Fruit fly (Drosophila melanogaster): ENCODE measurements around the gene eIF4E7.
A peak's percentile ranks its signal among the peaks of the same experiment; 100 is the strongest.

The eIF4E7 gene

DNA sequence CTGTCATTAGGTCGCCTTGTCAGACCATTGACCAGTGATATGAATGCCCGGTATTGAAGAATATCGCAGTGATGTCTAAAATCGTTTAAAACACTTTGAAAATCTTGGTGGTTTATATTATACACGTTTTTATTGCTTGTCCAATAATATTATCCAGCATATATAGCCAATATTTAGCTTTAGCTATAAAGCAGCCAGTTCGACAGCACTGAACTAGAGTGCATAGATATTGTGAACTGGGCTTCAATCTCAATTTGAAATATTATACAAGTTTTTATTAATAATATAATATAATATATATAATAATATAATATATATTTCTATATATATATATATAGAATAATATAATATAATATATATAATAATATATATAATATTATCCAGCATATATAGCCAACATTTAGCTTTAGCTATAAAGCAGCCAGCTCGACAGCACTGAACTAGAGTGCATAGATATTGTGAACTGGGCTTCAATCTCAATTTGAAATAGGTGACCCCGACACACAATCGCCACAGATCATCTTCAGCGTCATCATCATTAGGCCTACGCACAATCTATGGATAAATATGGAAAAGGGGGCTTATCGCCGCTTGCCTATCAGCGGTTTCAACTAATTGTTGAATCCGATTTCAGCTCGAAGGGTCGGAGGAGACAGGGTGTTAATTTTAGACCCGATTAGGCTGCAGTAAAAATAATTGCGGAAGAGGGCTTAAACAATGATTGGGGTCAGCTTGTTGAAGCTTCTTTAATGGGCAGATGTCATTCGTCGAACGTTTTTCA is 19.4 kb downstream of the eIF4E7 start:
- no peak for TF ChIP-seq cyc (GFP tag; optimal IDR thresholded peaks at IDR 0.05)
- TF ChIP-seq CG11762 (GFP tag; optimal IDR thresholded peaks at IDR 0.05; ENCODE audit: insufficient read depth), result no peak
- TF ChIP-seq Met (GFP tag; optimal IDR thresholded peaks at IDR 0.05), result no peak
- TF ChIP-seq CG10669 (GFP tag; optimal IDR thresholded peaks at IDR 0.05), result no peak
- no peak for TF ChIP-seq Sox14 (GFP tag; optimal IDR thresholded peaks at IDR 0.05)
- TF ChIP-seq CG4318 (GFP tag; optimal IDR thresholded peaks at IDR 0.05), result no peak
- TF ChIP-seq Sox15 (GFP tag; optimal IDR thresholded peaks at IDR 0.05), result no peak
- no peak for TF ChIP-seq CG9139 (GFP tag; optimal IDR thresholded peaks at IDR 0.05)
- no peak for TF ChIP-seq Ets96B (tag; optimal IDR thresholded peaks at IDR 0.05)
- TF ChIP-seq CG32006 (GFP tag; optimal IDR thresholded peaks at IDR 0.05), result no peak
- no peak for TF ChIP-seq CG11294 (GFP tag; IDR thresholded peaks at IDR 0.05)
- no peak for TF ChIP-seq fkh (GFP tag; optimal IDR thresholded peaks at IDR 0.05)
- no peak for TF ChIP-seq dac (GFP tag; optimal IDR thresholded peaks at IDR 0.05)
- TF ChIP-seq pdm3 (GFP tag; optimal IDR thresholded peaks at IDR 0.05), result no peak

DNA sequence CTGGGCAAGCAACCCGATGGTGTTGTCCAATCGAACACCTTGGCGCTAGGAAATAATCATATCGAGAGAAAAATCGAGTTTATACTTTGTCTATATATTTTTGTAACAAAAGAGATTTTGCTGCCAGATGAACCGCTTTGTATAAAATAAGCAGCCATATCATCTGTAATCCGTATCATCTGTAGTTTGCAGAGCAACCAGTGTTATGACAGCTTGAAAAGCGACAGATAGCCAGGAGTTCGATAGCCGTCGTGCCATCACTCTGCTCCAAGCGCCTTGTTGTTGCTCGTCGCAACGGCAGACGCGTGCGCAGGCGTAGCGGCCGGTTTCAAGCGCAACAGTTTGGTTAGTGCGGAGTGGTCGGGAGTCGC is 27.2 kb downstream of the eIF4E7 start:
- TF ChIP-seq fkh (GFP tag; optimal IDR thresholded peaks at IDR 0.05) (peak; percentile 22), Ets96B (tag; optimal IDR thresholded peaks at IDR 0.05) (peak; percentile 11), CG10669 (GFP tag; optimal IDR thresholded peaks at IDR 0.05) (peak; percentile 18), CG3032 (tag; optimal IDR thresholded peaks at IDR 0.05) (peak; percentile 19), Eip78C (GFP tag) (peak; percentile 67), Hr4 (GFP tag; optimal IDR thresholded peaks at IDR 0.05) (peak; percentile 31), CG7368 (GFP tag; optimal IDR thresholded peaks at IDR 0.05) (no peak), eg (GFP tag; IDR thresholded peaks at IDR 0.05) (0 out of 3 replicates have a peak, but pooled peaks have one; percentile 30), CG3919 (GFP tag; optimal IDR thresholded peaks at IDR 0.05) (peak; percentile 28), CG32006 (GFP tag; optimal IDR thresholded peaks at IDR 0.05) (peak; percentile 31), Sox102F (GFP tag; optimal IDR thresholded peaks at IDR 0.05) (no peak), lz (GFP tag; optimal IDR thresholded peaks at IDR 0.05) (peak; percentile 28), OdsH (GFP tag; optimal IDR thresholded peaks at IDR 0.05) (no peak), vri (GFP tag; optimal IDR thresholded peaks at IDR 0.05) (peak; percentile 13), CG11902 (GFP tag; optimal IDR thresholded peaks at IDR 0.05) (no peak), CG6854 (GFP tag; optimal IDR thresholded peaks at IDR 0.05) (no peak), Eip75B (GFP tag; optimal IDR thresholded peaks at IDR 0.05) (peak; percentile 48), CG6163 (GFP tag; IDR thresholded peaks at IDR 0.05) (no peak), Hr39 (GFP tag; optimal IDR thresholded peaks at IDR 0.05) (no peak), cyc (GFP tag; optimal IDR thresholded peaks at IDR 0.05) (peak; percentile 18), acj6 (GFP tag; optimal IDR thresholded peaks at IDR 0.05) (no peak), CG6276 (GFP tag; optimal IDR thresholded peaks at IDR 0.05) (peak; percentile 38), Sox14 (GFP tag; optimal IDR thresholded peaks at IDR 0.05) (peak; percentile 3), esn (GFP tag; optimal IDR thresholded peaks at IDR 0.05) (peak; percentile 21), net (GFP tag; optimal IDR thresholded peaks at IDR 0.05) (peak; percentile 16), Met (GFP tag; optimal IDR thresholded peaks at IDR 0.05) (peak; percentile 51), Gug (GFP tag; IDR thresholded peaks at IDR 0.05) (0 out of 2 replicates have a peak, but pooled peaks have one; percentile 12), Lpt (GFP tag; optimal IDR thresholded peaks at IDR 0.05) (no peak), Ets21C (GFP tag; optimal IDR thresholded peaks at IDR 0.05) (no peak), CG8319 (GFP tag; optimal IDR thresholded peaks at IDR 0.05) (no peak), CG8632 (GFP tag; optimal IDR thresholded peaks at IDR 0.05) (no peak), Hr38 (GFP tag; optimal IDR thresholded peaks at IDR 0.05) (no peak), ss (GFP tag; optimal IDR thresholded peaks at IDR 0.05) (peak in 1 of 2 experiments; percentile 24), pdm3 (GFP tag; optimal IDR thresholded peaks at IDR 0.05) (peak; percentile 17)
